Worm (Caenorhabditis elegans) whole organism, young adult: ENCODE results near the gene act-3.
A peak's percentile ranks its signal among the peaks of the same experiment; 100 is the strongest.

Experiments
- B0336.3 ChIP-seq: fragments of 200-800 bp; sonication (Bioruptor generic); IDR thresholded peaks from 2 replicates; pipeline ENCODE4 v1.3.6; 2022; ENCODE audit warnings: missing genetic modification characterization, missing compliant biosample characterization
- C17E4.6 ChIP-seq: fragments of 200-800 bp; sonication (Bioruptor generic); IDR thresholded peaks from 2 replicates; pipeline ENCODE4 v1.3.6; 2022; ENCODE audit warnings: missing genetic modification reagents, missing genetic modification characterization, missing compliant biosample characterization
- D2030.7 ChIP-seq: fragments of 200-800 bp; sonication (Bioruptor generic); IDR thresholded peaks from 2 replicates; pipeline ENCODE4 v1.3.6; 2022; ENCODE audit warnings: missing genetic modification reagents, missing genetic modification characterization, missing compliant biosample characterization
- F10E7.11 ChIP-seq: sonication (generic microtip); optimal IDR thresholded peaks from 2 replicates; lab custom pipeline; 2017; ENCODE audit warnings: mild to moderate bottlenecking, missing genetic modification characterization, moderate library complexity, missing compliant biosample characterization
- F33H1.4 ChIP-seq: fragments of 200-800 bp; sonication (Bioruptor generic); IDR thresholded peaks from 2 replicates; pipeline ENCODE4 v1.3.6; 2022; ENCODE audit warnings: missing genetic modification reagents, missing genetic modification characterization, missing compliant biosample characterization
- F52B5.7 ChIP-seq: sonication (generic microtip); optimal IDR thresholded peaks from 2 replicates; lab custom pipeline; 2016; ENCODE audit warnings: mild to moderate bottlenecking, missing genetic modification characterization, missing compliant biosample characterization
- F57C9.4 ChIP-seq: sonication (generic microtip); optimal IDR thresholded peaks from 2 replicates; lab custom pipeline; 2017; ENCODE audit warnings: mild to moderate bottlenecking, missing genetic modification characterization, missing compliant biosample characterization
- K12H6.12 ChIP-seq: fragments of 200-800 bp; sonication (Bioruptor generic); optimal IDR thresholded peaks from 2 replicates; lab custom pipeline; 2018; ENCODE audit warnings: mild to moderate bottlenecking, missing genetic modification characterization, missing compliant biosample characterization
- Y53F4B.3 ChIP-seq: fragments of 200-800 bp; sonication (Bioruptor generic); IDR thresholded peaks from 2 replicates; pipeline ENCODE4 v1.3.6; 2022; ENCODE audit warnings: missing genetic modification reagents, missing genetic modification characterization, missing compliant biosample characterization
- Y67H2A.10 ChIP-seq: fragments of 200-800 bp; sonication (Bioruptor generic); conservative IDR thresholded peaks from 2 replicates; pipeline ENCODE4 v1.3.6; 2022; ENCODE audit warnings: missing genetic modification reagents, missing genetic modification characterization, missing compliant biosample characterization
- Y95B8A.8 ChIP-seq: fragments of 200-800 bp; sonication (Bioruptor generic); IDR thresholded peaks from 2 replicates; pipeline ENCODE4 v1.3.6; 2022; ENCODE audit warnings: missing genetic modification reagents, missing genetic modification characterization, missing compliant biosample characterization
- ZK185.1 ChIP-seq: sonication (generic microtip); optimal IDR thresholded peaks from 2 replicates; lab custom pipeline; 2016; ENCODE audit warnings: mild to moderate bottlenecking, missing genetic modification characterization, missing compliant biosample characterization; ENCODE audit not compliant: poor library complexity, severe bottlenecking
- akir-1 ChIP-seq: fragments of 200-800 bp; sonication (Bioruptor generic); optimal IDR thresholded peaks from 2 replicates; lab custom pipeline; 2018; ENCODE audit warnings: mild to moderate bottlenecking, missing genetic modification characterization, moderate library complexity, missing compliant biosample characterization
- atf-7 ChIP-seq: sonication (generic microtip); optimal IDR thresholded peaks from 2 replicates; lab custom pipeline; 2017; ENCODE audit warnings: mild to moderate bottlenecking, missing genetic modification characterization, missing compliant biosample characterization
- bed-1 ChIP-seq: fragments of 200-800 bp; sonication (Bioruptor generic); IDR thresholded peaks from 2 replicates; pipeline ENCODE4 v1.3.6; 2022; ENCODE audit warnings: missing genetic modification reagents, missing genetic modification characterization, missing compliant biosample characterization
- ccch-3 ChIP-seq: fragments of 200-800 bp; sonication (Bioruptor generic); optimal IDR thresholded peaks from 2 replicates; lab custom pipeline; 2018; ENCODE audit warnings: mild to moderate bottlenecking, missing genetic modification characterization, missing compliant biosample characterization
- cebp-2 ChIP-seq: fragments of 200-800 bp; sonication (Bioruptor generic); IDR thresholded peaks from 2 replicates; pipeline ENCODE4 v1.3.6; 2022; ENCODE audit warnings: missing genetic modification characterization, missing compliant biosample characterization
- ceh-79 ChIP-seq: sonication (generic microtip); optimal IDR thresholded peaks from 2 replicates; lab custom pipeline; 2017; ENCODE audit warnings: mild to moderate bottlenecking, missing genetic modification characterization, missing compliant biosample characterization
- chd-7 ChIP-seq: sonication (generic microtip); optimal IDR thresholded peaks from 2 replicates; lab custom pipeline; 2016; ENCODE audit warnings: mild to moderate bottlenecking, missing genetic modification characterization, moderate library complexity, missing compliant biosample characterization
- die-1 ChIP-seq: sonication (generic microtip); optimal IDR thresholded peaks from 2 replicates; lab custom pipeline; 2016; ENCODE audit warnings: missing genotype, mild to moderate bottlenecking, missing genetic modification characterization, missing compliant biosample characterization
- egrh-3 ChIP-seq: fragments of 200-800 bp; sonication (Bioruptor generic); IDR thresholded peaks from 2 replicates; pipeline ENCODE4 v1.3.6; 2022; ENCODE audit warnings: missing genetic modification reagents, missing genetic modification characterization, missing compliant biosample characterization
- ets-4 ChIP-seq: fragments of 200-800 bp; sonication (Bioruptor generic); optimal IDR thresholded peaks from 2 replicates; lab custom pipeline; 2018; ENCODE audit warnings: mild to moderate bottlenecking, missing genetic modification characterization, missing compliant biosample characterization
- hrde-1 ChIP-seq: sonication (generic microtip); optimal IDR thresholded peaks from 2 replicates; lab custom pipeline; 2016; ENCODE audit warnings: missing genetic modification characterization, mild to moderate bottlenecking, missing compliant biosample characterization, moderate library complexity, missing genotype, missing genetic modification reagents, borderline replicate concordance
- hsf-1 ChIP-seq: fragments of 200-800 bp; sonication (Bioruptor generic); IDR thresholded peaks from 2 replicates; pipeline ENCODE4 v1.3.6; 2022; ENCODE audit warnings: missing genetic modification reagents, missing genetic modification characterization, missing compliant biosample characterization
- lir-1 ChIP-seq: fragments of 200-800 bp; sonication (Bioruptor generic); conservative IDR thresholded peaks from 2 replicates; pipeline ENCODE4 v1.3.6; 2022; ENCODE audit warnings: missing genetic modification reagents, missing genetic modification characterization, missing compliant biosample characterization
- lsy-27 ChIP-seq: sonication (generic microtip); optimal IDR thresholded peaks from 2 replicates; lab custom pipeline; 2017; ENCODE audit warnings: missing genetic modification characterization, mild to moderate bottlenecking, missing compliant biosample characterization, antibody characterized with exemption, missing genotype, borderline replicate concordance; ENCODE audit not compliant: insufficient read depth
- madf-6 ChIP-seq: fragments of 200-800 bp; sonication (Bioruptor generic); IDR thresholded peaks from 2 replicates; pipeline ENCODE4 v1.3.6; 2022; ENCODE audit warnings: missing genetic modification reagents, missing genetic modification characterization, missing compliant biosample characterization
- madf-8 ChIP-seq: fragments of 200-800 bp; sonication (Bioruptor generic); conservative IDR thresholded peaks from 2 replicates; pipeline ENCODE4 v1.3.6; 2022; ENCODE audit warnings: missing genetic modification reagents, missing genetic modification characterization, missing compliant biosample characterization
- mcd-1 ChIP-seq: fragments of 200-800 bp; sonication (Bioruptor generic); IDR thresholded peaks from 2 replicates; pipeline ENCODE4 v1.3.6; 2022; ENCODE audit warnings: missing genetic modification reagents, missing genetic modification characterization, missing compliant biosample characterization
- mxl-1 ChIP-seq: sonication (generic microtip); optimal IDR thresholded peaks from 2 replicates; lab custom pipeline; 2016; ENCODE audit warnings: missing genetic modification characterization, missing compliant biosample characterization
- nfya-1 ChIP-seq: sonication (generic microtip); optimal IDR thresholded peaks from 2 replicates; lab custom pipeline; 2017; ENCODE audit warnings: antibody characterized with exemption, missing compliant biosample characterization, missing genetic modification characterization, borderline replicate concordance; ENCODE audit not compliant: insufficient read depth
- nhr-120 ChIP-seq: fragments of 200-800 bp; sonication (Bioruptor generic); IDR thresholded peaks from 2 replicates; pipeline ENCODE4 v1.3.6; 2022; ENCODE audit warnings: missing genetic modification characterization, missing compliant biosample characterization
- nhr-179 ChIP-seq: sonication (generic microtip); optimal IDR thresholded peaks from 2 replicates; lab custom pipeline; 2016; ENCODE audit warnings: mild to moderate bottlenecking, missing genetic modification characterization, missing compliant biosample characterization
- sdz-38 ChIP-seq: sonication (generic microtip); optimal IDR thresholded peaks from 2 replicates; lab custom pipeline; 2016; ENCODE audit warnings: missing genotype, missing genetic modification characterization, missing compliant biosample characterization
- sea-2 ChIP-seq: fragments of 200-800 bp; sonication (Bioruptor generic); IDR thresholded peaks from 2 replicates; pipeline ENCODE4 v1.3.6; 2022; ENCODE audit warnings: missing genetic modification characterization, missing compliant biosample characterization
- snpc-1.3 ChIP-seq: sonication (generic microtip); optimal IDR thresholded peaks from 2 replicates; lab custom pipeline; 2017; ENCODE audit warnings: missing genetic modification characterization, mild to moderate bottlenecking, missing compliant biosample characterization, antibody characterized with exemption, moderate library complexity, missing genotype, missing genetic modification reagents; ENCODE audit not compliant: insufficient read depth
- snpc-4 ChIP-seq, 5 experiments: fragments of 150-350 bp in 1 of 5; sonication (generic microtip) in 4 of 5; optimal IDR thresholded peaks; 2 replicates each; lab custom pipeline; 2014 to 2018; ENCODE audit warnings: missing genetic modification characterization in 5 of 5, missing biosample characterization in 3 of 5, antibody characterized with exemption in 2 of 5, mild to moderate bottlenecking in 2 of 5, missing compliant biosample characterization in 2 of 5, missing genotype in 2 of 5, moderate library complexity in 2 of 5, missing genetic modification reagents in 1 of 5
- somi-1 ChIP-seq: fragments of 200-800 bp; sonication (Bioruptor generic); optimal IDR thresholded peaks from 2 replicates; lab custom pipeline; 2018; ENCODE audit warnings: mild to moderate bottlenecking, missing genetic modification characterization, missing compliant biosample characterization
- tlf-1 ChIP-seq: fragments of 200-800 bp; sonication (Bioruptor generic); optimal IDR thresholded peaks from 2 replicates; lab custom pipeline; 2018; ENCODE audit warnings: mild to moderate bottlenecking, missing genetic modification characterization, missing compliant biosample characterization
- unc-62 ChIP-seq: fragments of 150-350 bp; optimal IDR thresholded peaks from 2 replicates; lab custom pipeline; 2014; ENCODE audit warnings: missing biosample characterization, missing genetic modification reagents, missing genetic modification characterization
- xnd-1 ChIP-seq: sonication (generic microtip); optimal IDR thresholded peaks from 2 replicates; lab custom pipeline; 2016; ENCODE audit warnings: missing genotype, missing genetic modification reagents, missing genetic modification characterization, missing compliant biosample characterization
- zfh-2 ChIP-seq: fragments of 200-800 bp; sonication (Bioruptor generic); conservative IDR thresholded peaks from 2 replicates; pipeline ENCODE4 v1.3.6; 2022; ENCODE audit warnings: missing genetic modification reagents, missing genetic modification characterization, missing compliant biosample characterization
- ztf-22 ChIP-seq: fragments of 200-800 bp; sonication (Bioruptor generic); optimal IDR thresholded peaks from 2 replicates; lab custom pipeline; 2018; ENCODE audit warnings: mild to moderate bottlenecking, missing genetic modification characterization, moderate library complexity, missing compliant biosample characterization
- ztf-6 ChIP-seq: fragments of 200-800 bp; sonication (Bioruptor generic); IDR thresholded peaks from 2 replicates; pipeline ENCODE4 v1.3.6; 2022; ENCODE audit warnings: missing genetic modification reagents, missing genetic modification characterization, missing compliant biosample characterization

The act-3 gene

DNA sequence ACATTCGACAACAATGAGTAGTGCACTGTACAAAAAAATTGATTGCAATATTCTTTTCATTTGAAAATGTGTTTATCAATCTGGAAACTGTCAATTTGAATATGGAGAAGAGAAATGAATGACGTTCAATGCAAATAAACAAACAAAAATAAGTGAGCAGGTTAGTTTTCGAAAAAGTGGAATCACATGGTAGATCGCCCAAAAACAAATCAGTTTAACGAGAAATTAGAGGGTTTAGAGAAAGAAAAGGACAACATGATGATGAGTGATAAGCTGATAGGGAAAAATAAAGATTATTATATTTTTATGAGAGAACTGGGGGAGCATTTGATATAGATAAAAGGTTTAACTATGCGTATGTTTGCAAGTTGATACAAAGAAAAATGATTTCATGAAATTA is 5.0 kb downstream of the act-3 start, which contains the start of gene T04C12.8 (continued):
- no peak for TF ChIP-seq F57C9.4
- no peak for TF ChIP-seq sdz-38 (tag; lab: Kevin White, UChicago)
- TF ChIP-seq zfh-2 (GFP tag; lab: Robert Waterston, UW): no peak
- no peak for TF ChIP-seq cebp-2 (GFP tag; lab: Robert Waterston, UW)
- TF ChIP-seq Y67H2A.10 (GFP tag; lab: Robert Waterston, UW): no peak
- TF ChIP-seq ceh-79 (tag; lab: Kevin White, UChicago): no peak
- TF ChIP-seq hrde-1 (tag; lab: Kevin White, UChicago): no peak
- TF ChIP-seq ccch-3 (GFP tag; lab: Kevin White, UChicago): no peak
- no peak for TF ChIP-seq nfya-1
- TF ChIP-seq ets-4 (GFP tag; lab: Kevin White, UChicago): peak; percentile 2
- TF ChIP-seq madf-8 (GFP tag; lab: Robert Waterston, UW): no peak
- TF ChIP-seq mcd-1 (GFP tag; lab: Robert Waterston, UW): no peak
- TF ChIP-seq snpc-4 (GFP tag; optimal IDR thresholded peaks at IDR 0.05; lab: Kevin White, UChicago): no peak
- TF ChIP-seq snpc-4 (tag; optimal IDR thresholded peaks at IDR 0.05; lab: Kevin White, UChicago): peak in 1 of 4 experiments; percentile 14
- no peak for TF ChIP-seq lir-1
- no peak for TF ChIP-seq F33H1.4 (GFP tag; lab: Robert Waterston, UW)
- no peak for TF ChIP-seq lsy-27 (tag; lab: Kevin White, UChicago)
- TF ChIP-seq hsf-1 (GFP tag; lab: Robert Waterston, UW): no peak
- TF ChIP-seq tlf-1 (GFP tag; lab: Kevin White, UChicago): peak; percentile 46
- no peak for TF ChIP-seq egrh-3 (GFP tag; lab: Robert Waterston, UW)
- 0 out of 2 replicates have a peak, but pooled peaks have one; percentile 24 for TF ChIP-seq B0336.3 (GFP tag; lab: Robert Waterston, UW)
- no peak for TF ChIP-seq chd-7 (tag; lab: Kevin White, UChicago)
- peak; percentile 88 for TF ChIP-seq unc-62 (GFP tag; lab: Kevin White, UChicago)
- no peak for TF ChIP-seq madf-6 (GFP tag; lab: Robert Waterston, UW)
- peak; percentile 84 for TF ChIP-seq ztf-22 (GFP tag; lab: Kevin White, UChicago)
- no peak for TF ChIP-seq somi-1
- no peak for TF ChIP-seq ztf-6 (GFP tag; lab: Robert Waterston, UW)
- TF ChIP-seq die-1 (tag; lab: Kevin White, UChicago): no peak
- no peak for TF ChIP-seq K12H6.12 (tag; lab: Kevin White, UChicago)
- no peak for TF ChIP-seq Y53F4B.3
- no peak for TF ChIP-seq xnd-1
- TF ChIP-seq C17E4.6 (GFP tag; lab: Robert Waterston, UW): no peak
- no peak for TF ChIP-seq nhr-120 (GFP tag; lab: Robert Waterston, UW)
- TF ChIP-seq Y95B8A.8: no peak
- TF ChIP-seq atf-7: peak; percentile 79
- no peak for TF ChIP-seq akir-1 (GFP tag; lab: Kevin White, UChicago)
- TF ChIP-seq D2030.7 (GFP tag; lab: Robert Waterston, UW): no peak
- no peak for TF ChIP-seq mxl-1 (tag; lab: Kevin White, UChicago)
- no peak for TF ChIP-seq snpc-1.3 (tag; lab: Kevin White, UChicago)
- TF ChIP-seq F52B5.7 (tag; lab: Kevin White, UChicago): no peak
- no peak for TF ChIP-seq ZK185.1 (tag; lab: Kevin White, UChicago)
- TF ChIP-seq F10E7.11 (tag; lab: Kevin White, UChicago): no peak
- TF ChIP-seq sea-2 (GFP tag; lab: Robert Waterston, UW): no peak
- no peak for TF ChIP-seq bed-1
- no peak for TF ChIP-seq nhr-179
